Worm (Caenorhabditis elegans) whole organism, early embryonic: ENCODE data around the gene ceh-90.

ENCODE experiments used
- B0310.2 ChIP-seq: sonication (generic microtip); optimal IDR thresholded peaks from 2 replicates; lab custom pipeline; 2016; ENCODE audit warnings: mild to moderate bottlenecking, missing genetic modification characterization, missing compliant biosample characterization
- F13C5.2 ChIP-seq: sonication (generic microtip); optimal IDR thresholded peaks from 2 replicates; lab custom pipeline; 2017; ENCODE audit warnings: mild to moderate bottlenecking, missing genetic modification characterization, inconsistent platforms, missing compliant biosample characterization
- aly-1 ChIP-seq: sonication (generic microtip); optimal IDR thresholded peaks from 2 replicates; lab custom pipeline; 2016; ENCODE audit warnings: missing genetic modification characterization, missing compliant biosample characterization
- ama-1 ChIP-seq: fragments of 150-350 bp; optimal IDR thresholded peaks from 2 replicates; lab custom pipeline; 2014
- ceh-13 ChIP-seq: fragments of 200-800 bp; sonication (Bioruptor generic); optimal IDR thresholded peaks from 2 replicates; lab custom pipeline; 2018; ENCODE audit warnings: mild to moderate bottlenecking, missing genetic modification characterization, missing compliant biosample characterization
- ceh-36 ChIP-seq: sonication (generic microtip); optimal IDR thresholded peaks from 2 replicates; lab custom pipeline; 2016; ENCODE audit warnings: missing genetic modification characterization, inconsistent platforms, missing compliant biosample characterization
- ets-7 ChIP-seq: sonication (generic microtip); optimal IDR thresholded peaks from 2 replicates; lab custom pipeline; 2016; ENCODE audit warnings: missing genotype, missing genetic modification characterization, missing compliant biosample characterization
- flt-1 ChIP-seq: fragments of 200-800 bp; sonication (Bioruptor generic); IDR thresholded peaks from 2 replicates; pipeline ENCODE4 v1.3.6; 2022; ENCODE audit warnings: missing genetic modification characterization, missing compliant biosample characterization
- hmbx-1 ChIP-seq: sonication (generic microtip); optimal IDR thresholded peaks from 2 replicates; lab custom pipeline; 2016; ENCODE audit warnings: mild to moderate bottlenecking, missing genetic modification characterization, missing compliant biosample characterization
- hmg-4 ChIP-seq: fragments of 200-800 bp; sonication (Bioruptor generic); optimal IDR thresholded peaks from 2 replicates; lab custom pipeline; 2018; ENCODE audit warnings: mild to moderate bottlenecking, missing genetic modification characterization, missing compliant biosample characterization
- hnd-1 ChIP-seq: sonication (generic microtip); optimal IDR thresholded peaks from 2 replicates; lab custom pipeline; 2016; ENCODE audit warnings: missing genetic modification characterization, missing compliant biosample characterization
- pes-1 ChIP-seq: fragments of 200-800 bp; sonication (Bioruptor generic); IDR thresholded peaks from 2 replicates; pipeline ENCODE4 v1.3.6; 2022; ENCODE audit warnings: missing genetic modification reagents, missing genetic modification characterization, missing compliant biosample characterization
- scrt-1 ChIP-seq: fragments of 200-800 bp; sonication (Bioruptor generic); IDR thresholded peaks from 2 replicates; pipeline ENCODE4 v1.3.6; 2022; ENCODE audit warnings: missing genetic modification characterization, missing compliant biosample characterization
- sea-1 ChIP-seq: fragments of 200-800 bp; sonication (Bioruptor generic); conservative IDR thresholded peaks from 2 replicates; pipeline ENCODE4 v1.3.6; 2022; ENCODE audit warnings: missing genetic modification characterization, missing compliant biosample characterization
- tbx-11 ChIP-seq: fragments of 200-800 bp; sonication (Bioruptor generic); IDR thresholded peaks from 2 replicates; pipeline ENCODE4 v1.3.6; 2022; ENCODE audit warnings: missing genetic modification characterization, missing compliant biosample characterization
- tbx-37 ChIP-seq: fragments of 200-800 bp; sonication (Bioruptor generic); conservative IDR thresholded peaks from 2 replicates; pipeline ENCODE4 v1.3.6; 2022; ENCODE audit warnings: missing genetic modification reagents, missing genetic modification characterization, missing compliant biosample characterization
- tra-4 ChIP-seq: sonication (generic microtip); optimal IDR thresholded peaks from 2 replicates; lab custom pipeline; 2017; ENCODE audit warnings: missing genetic modification characterization, missing compliant biosample characterization

The ceh-90 gene

ce11 chrX:14156913-14157312 is at the start of gene ceh-90:
TSS of gene ceh-90 (minus strand) at chrX:14157013.
- TF ChIP-seq aly-1, result no peak
- no peak for TF ChIP-seq ets-7 (tag; lab: Kevin White, UChicago)
- TF ChIP-seq ceh-36, result no peak
- no peak for TF ChIP-seq ama-1 (lab: Kevin White, UChicago)
- no peak for TF ChIP-seq tbx-11
- TF ChIP-seq B0310.2 (tag; lab: Kevin White, UChicago), result no peak
- no peak for TF ChIP-seq hnd-1 (tag; lab: Kevin White, UChicago)
- no peak for TF ChIP-seq pes-1
- TF ChIP-seq flt-1, result no peak
- no peak for TF ChIP-seq ceh-13 (GFP tag; lab: Kevin White, UChicago)
- TF ChIP-seq hmg-4 (GFP tag; lab: Kevin White, UChicago), result no peak
- no peak for TF ChIP-seq scrt-1 (GFP tag; lab: Robert Waterston, UW)
- TF ChIP-seq hmbx-1 (tag; lab: Kevin White, UChicago), result no peak

ce11 chrX:14206321-14206720 is 49.5 kb upstream of the ceh-90 start:
- no peak for TF ChIP-seq ceh-36
- no peak for TF ChIP-seq F13C5.2
- no peak for TF ChIP-seq hmbx-1 (tag; lab: Kevin White, UChicago)
- TF ChIP-seq B0310.2 (tag; lab: Kevin White, UChicago), result no peak
- TF ChIP-seq hnd-1 (tag; lab: Kevin White, UChicago), result no peak
- TF ChIP-seq tbx-11, result no peak
- no peak for TF ChIP-seq scrt-1 (GFP tag; lab: Robert Waterston, UW)
- TF ChIP-seq aly-1, result no peak
- TF ChIP-seq hmg-4 (GFP tag; lab: Kevin White, UChicago), result no peak
- TF ChIP-seq flt-1, result no peak
- no peak for TF ChIP-seq ama-1 (lab: Kevin White, UChicago)
- no peak for TF ChIP-seq tbx-37 (GFP tag; lab: Robert Waterston, UW)
- TF ChIP-seq tra-4 (tag; lab: Kevin White, UChicago), result no peak
- no peak for TF ChIP-seq ets-7 (tag; lab: Kevin White, UChicago)
- no peak for TF ChIP-seq sea-1 (GFP tag; lab: Robert Waterston, UW)

DNA sequence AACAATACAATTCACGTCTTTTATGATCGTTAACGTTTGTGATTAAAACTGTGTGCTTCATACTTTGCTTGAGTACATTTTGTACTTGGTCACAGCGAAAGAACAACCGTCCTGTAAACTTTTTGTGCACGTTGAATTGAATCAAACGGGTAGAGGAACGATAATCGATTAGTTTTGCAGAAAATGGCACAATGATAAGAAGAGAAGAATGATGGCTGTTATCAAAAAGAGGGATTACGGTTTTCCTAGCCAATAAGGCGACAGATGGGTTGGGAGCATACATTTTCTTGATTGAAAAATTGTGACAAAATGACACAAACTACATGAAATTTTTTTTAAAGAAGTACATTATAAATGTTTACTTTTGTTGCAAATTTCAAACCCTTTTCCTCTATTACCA is 37.4 kb upstream of the ceh-90 start:
- TF ChIP-seq scrt-1 (GFP tag; lab: Robert Waterston, UW), result no peak
- no peak for TF ChIP-seq pes-1

ce11 chrX:14186466-14186865 is 29.7 kb upstream of the ceh-90 start, which contains the start of gene ceh-36:
TSS of gene ceh-36 (minus strand) at chrX:14186566.
- TF ChIP-seq ama-1 (lab: Kevin White, UChicago) (no peak), tbx-37 (GFP tag; lab: Robert Waterston, UW) (no peak), pes-1 (no peak), tbx-11 (no peak), ceh-13 (GFP tag; lab: Kevin White, UChicago) (no peak), hnd-1 (tag; lab: Kevin White, UChicago) (no peak), hmbx-1 (tag; lab: Kevin White, UChicago) (no peak)

DNA sequence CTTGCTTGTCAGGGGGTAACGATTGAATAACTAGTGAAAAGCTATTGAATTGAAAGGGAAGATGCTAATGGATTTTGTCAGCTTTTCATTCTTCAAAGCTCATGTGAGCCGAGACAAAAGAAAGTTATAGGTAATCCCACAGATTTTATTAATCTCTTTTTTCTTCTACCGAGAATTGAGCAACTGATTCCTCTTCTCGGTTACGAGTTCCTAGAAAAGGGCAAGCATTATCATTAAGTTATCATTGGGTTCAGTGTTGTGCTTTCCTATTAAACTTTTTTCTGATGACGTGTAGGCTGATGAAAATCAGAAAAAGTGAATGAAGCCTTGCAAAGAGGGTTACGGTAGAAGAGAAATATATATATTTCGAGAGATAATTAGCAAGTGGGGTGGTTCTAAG is 28.8 kb upstream of the ceh-90 start:
- no peak for TF ChIP-seq flt-1
- TF ChIP-seq pes-1, result no peak
- no peak for TF ChIP-seq hnd-1 (tag; lab: Kevin White, UChicago)
- peak; percentile 36 for TF ChIP-seq ceh-36

- TF ChIP-seq F13C5.2, result no peak
- TF ChIP-seq sea-1 (GFP tag; lab: Robert Waterston, UW), result no peak
- no peak for TF ChIP-seq ceh-13 (GFP tag; lab: Kevin White, UChicago)
- TF ChIP-seq hmg-4 (GFP tag; lab: Kevin White, UChicago), result no peak
- no peak for TF ChIP-seq tra-4 (tag; lab: Kevin White, UChicago)
- TF ChIP-seq tbx-37 (GFP tag; lab: Robert Waterston, UW), result no peak
- TF ChIP-seq flt-1, result no peak
- no peak for TF ChIP-seq scrt-1 (GFP tag; lab: Robert Waterston, UW)
- no peak for TF ChIP-seq hmbx-1 (tag; lab: Kevin White, UChicago)
- no peak for TF ChIP-seq hnd-1 (tag; lab: Kevin White, UChicago)
- TF ChIP-seq pes-1, result no peak
- TF ChIP-seq B0310.2 (tag; lab: Kevin White, UChicago), result no peak
- TF ChIP-seq aly-1, result no peak
- TF ChIP-seq ets-7 (tag; lab: Kevin White, UChicago), result no peak
- TF ChIP-seq ama-1 (lab: Kevin White, UChicago), result no peak
- no peak for TF ChIP-seq ceh-36
These were observed 25.7 kb upstream of the ceh-90 start for ce11 chrX:14182514-14182913.

ce11 chrX:14180151-14180550 is 23.3 kb upstream of the ceh-90 start, which contains the start of gene C37E2.3:
TSS of gene C37E2.3 (plus strand) at chrX:14180451.
- TF ChIP-seq pes-1 (no peak), aly-1 (no peak), ceh-36 (no peak), hmbx-1 (tag; lab: Kevin White, UChicago) (no peak), tbx-11 (no peak), hmg-4 (GFP tag; lab: Kevin White, UChicago) (no peak), hnd-1 (tag; lab: Kevin White, UChicago) (no peak), tra-4 (tag; lab: Kevin White, UChicago) (no peak), sea-1 (GFP tag; lab: Robert Waterston, UW) (no peak), F13C5.2 (no peak), tbx-37 (GFP tag; lab: Robert Waterston, UW) (no peak), scrt-1 (GFP tag; lab: Robert Waterston, UW) (no peak), flt-1 (no peak), ceh-13 (GFP tag; lab: Kevin White, UChicago) (no peak), ets-7 (tag; lab: Kevin White, UChicago) (no peak), B0310.2 (tag; lab: Kevin White, UChicago) (no peak)

DNA sequence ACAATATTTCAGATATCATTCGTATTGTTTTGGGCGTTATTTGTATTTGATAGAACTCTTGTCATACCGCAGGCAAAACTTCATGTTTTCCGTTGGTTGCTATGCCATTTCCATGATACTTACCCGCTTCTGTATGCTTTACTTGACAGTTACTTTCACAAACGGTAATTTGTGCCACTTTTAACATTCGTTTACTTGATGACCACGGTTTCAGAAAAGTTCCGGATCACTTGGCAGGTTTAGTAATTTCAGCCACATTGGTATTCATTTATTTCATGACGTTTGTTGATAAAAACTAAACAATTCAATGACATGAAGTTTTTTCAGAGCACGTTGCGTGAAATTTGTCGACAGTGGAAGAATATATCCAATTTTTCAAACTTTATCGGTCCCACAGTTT is 22.7 kb upstream of the ceh-90 start:
- TF ChIP-seq ets-7 (tag; lab: Kevin White, UChicago) (no peak), ceh-13 (GFP tag; lab: Kevin White, UChicago) (no peak), flt-1 (no peak), hmg-4 (GFP tag; lab: Kevin White, UChicago) (no peak), sea-1 (GFP tag; lab: Robert Waterston, UW) (no peak)
